Worm (Caenorhabditis elegans): Measurements from ENCODE around the gene algn-14.

Gene algn-14

DNA sequence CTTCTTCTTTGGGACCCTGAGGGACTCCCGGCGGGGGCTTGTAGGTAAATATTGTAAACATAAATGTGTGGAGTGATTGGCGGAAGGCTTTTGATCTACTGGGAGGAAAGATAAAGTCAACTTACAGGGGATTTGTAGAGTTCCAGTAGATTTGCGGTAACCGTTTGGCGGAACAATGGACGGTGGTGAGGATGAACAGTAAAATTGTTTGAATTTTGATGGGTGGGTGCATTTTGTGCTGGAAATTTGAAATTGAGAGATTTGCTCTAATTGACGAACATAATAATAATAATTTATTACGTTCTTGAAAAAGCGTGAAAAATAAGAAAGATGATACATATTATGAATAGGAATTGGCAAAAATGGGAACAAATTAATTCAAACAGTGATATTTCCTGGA lies 36.6 kb downstream of the algn-14 start, which contains the start of gene vab-2:
vab-2 (minus strand) TSS at position 238 of the 400 bp plus-strand sequence.
- TF ChIP-seq fkh-6 (tag; optimal IDR thresholded peaks at IDR 0.05) (no peak), tbx-2 (tag; optimal IDR thresholded peaks at IDR 0.05) (no peak), nhr-11 (tag; optimal IDR thresholded peaks at IDR 0.05) (no peak), elt-4 (tag; optimal IDR thresholded peaks at IDR 0.05) (no peak), eyg-1 (tag; optimal IDR thresholded peaks at IDR 0.05) (no peak), K09A11.1 (tag; optimal IDR thresholded peaks at IDR 0.05; ENCODE audit: insufficient read depth) (no peak), dve-1 (tag; optimal IDR thresholded peaks at IDR 0.05) (no peak), C08G9.2 (tag; optimal IDR thresholded peaks at IDR 0.05) (no peak)

DNA sequence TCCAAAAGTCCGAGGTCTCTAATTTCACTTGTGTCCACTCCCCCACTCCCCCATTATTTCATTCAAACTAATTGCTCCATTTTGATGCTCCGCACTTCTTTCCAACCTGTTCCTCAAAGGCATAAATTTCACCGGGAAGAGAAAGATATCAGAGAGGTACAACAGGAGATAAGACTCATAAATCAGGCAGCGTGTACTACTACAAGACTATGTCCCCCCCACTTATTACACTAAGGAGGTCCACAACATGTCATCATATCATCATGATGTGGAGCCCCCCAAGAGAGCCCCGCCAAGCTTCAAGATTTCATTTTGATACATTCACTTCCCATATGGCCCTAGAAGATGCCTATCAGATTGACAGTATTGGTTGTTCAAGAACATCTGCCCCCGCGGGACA lies 37.8 kb downstream of the algn-14 start:
- no peak for TF ChIP-seq mec-3 (tag; optimal IDR thresholded peaks at IDR 0.05; ENCODE audit: borderline replicate concordance)
- TF ChIP-seq unc-55 (GFP tag; optimal IDR thresholded peaks at IDR 0.05) = peak; percentile 82

ce11 chrIV:3764012-3764549 lies 39.1 kb downstream of the algn-14 start:
- TF ChIP-seq unc-42 (tag; optimal IDR thresholded peaks at IDR 0.05) (peak; percentile 39), tbx-2 (tag; optimal IDR thresholded peaks at IDR 0.05) (peak; percentile 69), ceh-9 (tag; optimal IDR thresholded peaks at IDR 0.05) (no peak), ama-1 (optimal IDR thresholded peaks at IDR 0.05) (peak; percentile 43), ceh-22 (tag; optimal IDR thresholded peaks at IDR 0.05) (peak; percentile 60), che-1 (tag; optimal IDR thresholded peaks at IDR 0.05) (no peak), ref-2 (tag; optimal IDR thresholded peaks at IDR 0.05) (peak; percentile 34)

ce11 chrIV:3759823-3760222 lies 43.4 kb downstream of the algn-14 start:
- TF ChIP-seq sox-2 (GFP tag; IDR thresholded peaks at IDR 0.05) = no peak
- peak; percentile 57 for TF ChIP-seq unc-55 (GFP tag; optimal IDR thresholded peaks at IDR 0.05)

ce11 chrIV:3755921-3756320 lies 47.3 kb downstream of the algn-14 start, which contains the start of gene best-20:
best-20 (plus strand) TSS chrIV:3756221.
- no peak for TF ChIP-seq unc-42 (tag; optimal IDR thresholded peaks at IDR 0.05)
- TF ChIP-seq ceh-31 (tag; optimal IDR thresholded peaks at IDR 0.05) = no peak
- TF ChIP-seq lim-6 (tag; optimal IDR thresholded peaks at IDR 0.05) = no peak
- no peak for TF ChIP-seq ama-1 (optimal IDR thresholded peaks at IDR 0.05)
- TF ChIP-seq lin-11 (tag; optimal IDR thresholded peaks at IDR 0.05) = no peak
- TF ChIP-seq tbx-7 (tag; optimal IDR thresholded peaks at IDR 0.05) = no peak
- no peak for TF ChIP-seq ztf-16 (tag; optimal IDR thresholded peaks at IDR 0.05)
- TF ChIP-seq madf-2 (tag; optimal IDR thresholded peaks at IDR 0.05) = no peak
- no peak for TF ChIP-seq ceh-14 (tag; optimal IDR thresholded peaks at IDR 0.05)
- TF ChIP-seq hlh-6 (tag; optimal IDR thresholded peaks at IDR 0.05) = no peak
- no peak for TF ChIP-seq fax-1 (tag; optimal IDR thresholded peaks at IDR 0.05)

ce11 chrIV:3755355-3755754 lies 47.9 kb downstream of the algn-14 start, which contains the start of gene Y37E11AR.7:
Y37E11AR.7 (minus strand) TSS chrIV:3755455.
- TF ChIP-seq pros-1 (tag; optimal IDR thresholded peaks at IDR 0.05) (no peak), gmeb-2 (tag; optimal IDR thresholded peaks at IDR 0.05) (no peak), ceh-9 (tag; optimal IDR thresholded peaks at IDR 0.05) (no peak), tbx-7 (tag; optimal IDR thresholded peaks at IDR 0.05) (no peak), mec-3 (tag; optimal IDR thresholded peaks at IDR 0.05; ENCODE audit: borderline replicate concordance) (no peak), elt-2 (tag; optimal IDR thresholded peaks at IDR 0.05) (no peak)

- TF ChIP-seq unc-3 (GFP tag; conservative IDR thresholded peaks at IDR 0.05) (no peak), unc-3 (tag; optimal IDR thresholded peaks at IDR 0.05) (no peak)
Measured at ce11 chrIV:3752276-3752675, 51.0 kb downstream of the algn-14 start.

Measured in whole organism, late embryonic.